Fruit fly (Drosophila melanogaster) Kc167 (cell line): ENCODE data around the gene Sec24CD.

Experiments
- Myc ChIP-seq: fragments of >200 bp; optimal IDR thresholded peaks from 2 replicates; lab custom pipeline; 2017; ENCODE audit warnings: missing external identifiers
- Sin3A ChIP-seq: fragments of >200 bp; optimal IDR thresholded peaks from 2 replicates; lab custom pipeline; 2018; ENCODE audit warnings: missing external identifiers
- h ChIP-seq: fragments of >200 bp; optimal IDR thresholded peaks from 3 replicates; lab custom pipeline; 2018; ENCODE audit warnings: missing external identifiers
- insv ChIP-seq: fragments of >200 bp; optimal IDR thresholded peaks from 3 replicates; lab custom pipeline; 2018; ENCODE audit warnings: missing external identifiers
- psq ChIP-seq: fragments of >200 bp; optimal IDR thresholded peaks from 2 replicates; lab custom pipeline; 2017; ENCODE audit warnings: missing external identifiers
- ttk ChIP-seq: sonication (Bioruptor generic); optimal IDR thresholded peaks from 2 replicates; lab custom pipeline; 2017; ENCODE audit warnings: missing external identifiers

The Sec24CD gene

DNA sequence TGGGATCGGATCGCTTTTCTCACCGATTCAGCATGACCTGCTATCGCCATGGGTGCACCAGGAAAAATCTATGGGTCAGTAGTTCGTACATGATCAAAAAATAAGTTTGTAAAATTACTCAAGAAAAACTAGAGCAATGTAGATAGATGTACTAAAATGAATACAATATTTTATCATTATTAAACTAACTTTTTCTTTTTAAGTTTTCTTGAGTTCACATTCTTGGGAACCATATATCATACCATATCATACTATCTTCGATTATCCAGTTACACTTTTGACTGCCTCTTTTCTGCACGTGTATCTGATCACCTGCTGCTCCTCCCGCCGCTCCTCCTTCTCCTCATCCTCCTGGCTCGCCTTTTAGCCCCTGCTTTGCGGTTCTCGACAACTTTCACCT, 51.3 kb downstream of the Sec24CD start:
- no peak for TF ChIP-seq ttk
- no peak for TF ChIP-seq Sin3A (lab: Kevin White, UChicago)
- no peak for TF ChIP-seq insv
- TF ChIP-seq h (lab: Kevin White, UChicago) = no peak
- TF ChIP-seq Myc (lab: Kevin White, UChicago) = no peak
- TF ChIP-seq psq (lab: Kevin White, UChicago) = no peak

DNA sequence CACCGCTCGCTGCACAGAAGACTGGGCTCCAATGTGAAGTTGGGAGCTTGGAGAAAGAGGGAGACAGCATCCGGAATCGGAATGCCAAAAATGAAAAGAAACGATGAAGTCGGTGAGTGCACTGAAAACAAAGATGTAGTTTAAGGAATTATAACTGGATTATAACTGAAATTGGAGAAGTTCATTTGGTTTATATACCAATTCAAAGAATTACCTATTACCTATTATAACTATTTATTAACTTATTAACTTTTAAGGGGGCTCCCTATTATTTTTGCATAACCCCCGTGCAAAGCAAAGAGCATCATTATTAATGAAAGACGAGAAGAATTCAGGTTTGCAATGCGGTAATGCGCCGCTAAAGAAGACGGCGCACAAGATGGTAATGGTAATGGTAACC, 52.0 kb downstream of the Sec24CD start:
- TF ChIP-seq Sin3A (lab: Kevin White, UChicago) = no peak
- TF ChIP-seq ttk = no peak
- no peak for TF ChIP-seq h (lab: Kevin White, UChicago)
- no peak for TF ChIP-seq psq (lab: Kevin White, UChicago)
- TF ChIP-seq Myc (lab: Kevin White, UChicago) = no peak
- TF ChIP-seq insv = no peak

DNA sequence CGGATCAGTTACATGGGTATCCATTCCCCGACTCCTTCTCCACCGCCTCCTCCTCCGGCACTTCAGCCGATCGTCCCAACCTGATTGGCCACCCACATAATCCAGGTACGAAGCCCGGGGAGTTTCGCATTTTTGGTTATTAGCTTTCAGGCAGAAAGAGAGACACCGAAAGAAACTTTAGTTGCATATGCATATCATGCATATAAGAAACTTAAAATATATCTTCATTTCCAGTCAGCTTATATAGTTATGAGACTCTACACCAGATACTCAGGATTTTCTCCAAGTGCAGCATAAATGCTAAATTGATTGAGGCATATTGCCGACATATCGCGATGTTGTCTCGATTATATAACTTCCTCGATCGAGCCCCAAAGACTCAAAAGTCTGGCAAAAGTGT, 52.5 kb downstream of the Sec24CD start:
- no peak for TF ChIP-seq ttk
- TF ChIP-seq Myc (lab: Kevin White, UChicago) = no peak
- TF ChIP-seq psq (lab: Kevin White, UChicago) = no peak
- TF ChIP-seq insv = no peak
- no peak for TF ChIP-seq h (lab: Kevin White, UChicago)
- no peak for TF ChIP-seq Sin3A (lab: Kevin White, UChicago)

DNA sequence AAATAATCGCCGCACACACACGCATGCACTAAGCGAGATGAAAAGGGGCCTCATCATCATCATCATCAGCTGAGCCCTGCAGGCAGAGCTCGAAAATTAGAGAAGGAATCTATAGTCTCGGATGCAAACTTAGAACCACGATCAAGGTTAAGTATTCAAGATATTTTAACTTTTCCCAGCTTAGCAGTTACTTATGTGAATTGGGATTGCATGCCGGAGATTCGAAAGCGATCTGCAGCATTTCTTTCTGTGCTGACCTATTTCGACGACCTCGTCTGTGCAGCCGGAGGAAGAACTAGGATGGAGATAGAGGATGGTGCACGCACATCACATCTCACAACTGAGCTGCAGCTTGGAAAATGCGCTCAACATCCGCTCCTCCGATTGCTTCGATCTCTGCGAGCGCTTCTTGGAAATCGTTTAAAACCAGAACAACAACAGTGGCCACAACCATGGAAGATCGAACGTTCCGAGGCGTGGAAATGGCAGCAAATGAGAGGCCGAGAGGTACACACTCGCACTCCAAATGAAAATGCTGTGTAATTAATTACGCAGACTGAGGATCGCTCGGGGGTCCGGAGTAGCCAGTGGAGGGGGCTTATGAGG, 53.8 kb downstream of the Sec24CD start:
- TF ChIP-seq Myc (lab: Kevin White, UChicago) = no peak
- no peak for TF ChIP-seq psq (lab: Kevin White, UChicago)
- no peak for TF ChIP-seq Sin3A (lab: Kevin White, UChicago)

DNA sequence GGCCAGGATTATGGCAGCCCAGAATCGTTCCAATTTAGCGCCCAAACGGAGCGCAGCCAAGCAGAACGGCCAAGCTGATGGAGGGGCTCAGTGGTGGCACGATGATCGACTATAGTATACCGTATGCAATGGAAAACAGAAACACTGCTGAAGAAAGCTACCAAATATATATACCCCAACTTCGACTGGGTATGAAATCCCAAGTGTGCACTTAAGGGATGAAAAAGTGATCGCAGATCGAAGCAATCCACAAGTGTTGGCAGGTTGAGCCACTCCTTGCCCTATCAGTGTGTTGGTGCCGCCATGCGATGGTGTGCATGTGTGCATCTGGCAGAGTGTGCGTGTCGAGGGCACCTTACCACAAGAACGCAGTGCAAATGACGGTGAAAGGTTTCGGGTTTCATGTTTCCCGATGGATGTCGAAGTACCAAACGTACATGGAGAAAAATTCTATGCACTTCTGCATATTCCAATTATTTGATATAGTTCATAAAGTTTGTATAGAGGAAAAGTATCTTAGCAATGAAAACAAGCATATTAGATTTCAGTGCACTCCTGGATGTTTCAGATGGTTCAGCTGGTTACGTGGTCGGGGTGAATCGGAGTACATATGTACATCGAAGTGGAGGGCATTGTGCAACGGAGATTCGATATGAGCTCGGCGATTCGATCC, 54.5 kb downstream of the Sec24CD start:
- TF ChIP-seq Sin3A (lab: Kevin White, UChicago) (no peak), psq (lab: Kevin White, UChicago) (no peak), ttk (no peak)
